Worm (Caenorhabditis elegans) whole organism, L4 larva: ENCODE results near the gene T16G12.7.

ENCODE experiments used
- lin-15B ChIP-seq: fragments of 150-350 bp; sonication (generic microtip); optimal IDR thresholded peaks from 3 replicates; lab custom pipeline; 2014; ENCODE audit warnings: missing biosample characterization, missing genetic modification characterization
- nhr-11 ChIP-seq: fragments of 150-350 bp; optimal IDR thresholded peaks from 2 replicates; lab custom pipeline; 2014; ENCODE audit warnings: missing biosample characterization, missing genetic modification characterization

DNA sequence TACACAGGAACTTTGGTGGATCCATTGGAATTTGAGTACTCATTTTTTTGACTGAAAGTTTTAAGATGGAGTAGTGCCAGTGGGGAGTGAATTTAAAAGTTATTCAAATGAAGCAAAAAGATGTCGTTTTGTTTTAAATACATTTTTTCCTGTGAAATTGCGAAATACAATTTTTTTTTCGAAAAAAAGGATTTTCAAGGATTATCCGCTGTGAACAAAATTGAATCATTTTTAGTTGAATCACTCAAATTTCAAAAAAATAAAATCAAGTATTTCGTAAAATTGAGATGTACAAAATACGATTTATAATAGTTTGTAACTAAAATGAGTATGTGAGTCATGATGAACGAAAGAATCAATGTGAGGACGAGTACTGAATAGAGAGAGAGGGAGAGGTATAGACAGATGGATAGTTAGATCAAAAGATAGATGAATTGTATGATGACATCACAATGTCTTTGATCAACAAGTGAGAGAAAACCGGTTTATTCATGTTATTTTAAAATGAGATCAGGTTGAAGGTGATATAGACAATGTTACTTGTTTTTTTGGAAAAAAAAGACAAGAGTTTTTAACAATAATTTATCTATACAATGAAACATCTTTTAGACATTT, 33.1 kb downstream of the T16G12.7 start, which contains the start of gene C05B5.8:
- TF ChIP-seq lin-15B (tag; lab: Kevin White, UChicago) (no peak), nhr-11 (no peak)
